Worm (Caenorhabditis elegans) whole organism, L4 larva: ENCODE data around the gene F21D5.6.
A peak's percentile ranks its signal among the peaks of the same experiment; 100 is the strongest.

Experiments used
- D1046.2 ChIP-seq: fragments of 200-800 bp; sonication (Bioruptor generic); IDR thresholded peaks from 2 replicates; pipeline ENCODE4 v1.3.6; 2022; ENCODE audit warnings: missing genetic modification characterization, missing compliant biosample characterization
- F44E2.7 ChIP-seq: fragments of 200-800 bp; sonication (Bioruptor generic); IDR thresholded peaks from 2 replicates; pipeline ENCODE4 v2.1.2; 2022; ENCODE audit warnings: missing genetic modification characterization, missing compliant biosample characterization
- R02D3.7 ChIP-seq: fragments of 150-350 bp; sonication (generic microtip); optimal IDR thresholded peaks from 3 replicates; lab custom pipeline; 2014; ENCODE audit warnings: missing biosample characterization, missing genetic modification characterization
- T20F7.1 ChIP-seq: fragments of 200-800 bp; sonication (Bioruptor generic); optimal IDR thresholded peaks from 2 replicates; lab custom pipeline; 2018; ENCODE audit warnings: mild to moderate bottlenecking, missing genetic modification characterization, missing compliant biosample characterization
- T26A8.4 ChIP-seq: fragments of 200-800 bp; sonication (Bioruptor generic); IDR thresholded peaks from 2 replicates; pipeline ENCODE4 v1.3.6; 2022; ENCODE audit warnings: missing genetic modification characterization, missing compliant biosample characterization
- Y5F2A.4 ChIP-seq: fragments of 200-800 bp; sonication (Bioruptor generic); optimal IDR thresholded peaks from 2 replicates; lab custom pipeline; 2018; ENCODE audit warnings: mild to moderate bottlenecking, missing genetic modification characterization, missing compliant biosample characterization
- aha-1 ChIP-seq: fragments of 150-350 bp; peaks from one replicate; lab custom pipeline; 2014; ENCODE audit warnings: missing biosample characterization, missing genetic modification characterization
- aly-2 ChIP-seq: sonication (generic microtip); optimal IDR thresholded peaks from 2 replicates; lab custom pipeline; 2018; ENCODE audit warnings: missing biosample characterization, missing genetic modification characterization
- arid-1 ChIP-seq: fragments of 200-800 bp; sonication (Bioruptor generic); conservative IDR thresholded peaks from 2 replicates; pipeline ENCODE4 v1.3.6; 2022; ENCODE audit warnings: missing genetic modification reagents, missing genetic modification characterization, missing compliant biosample characterization
- ceh-20 ChIP-seq: fragments of 200-800 bp; sonication (Bioruptor generic); IDR thresholded peaks from 2 replicates; pipeline ENCODE4 v1.3.6; 2022; ENCODE audit warnings: missing genetic modification reagents, missing genetic modification characterization, missing compliant biosample characterization
- ceh-28 ChIP-seq: fragments of 150-350 bp; optimal IDR thresholded peaks from 2 replicates; lab custom pipeline; 2014; ENCODE audit warnings: missing biosample characterization, missing genetic modification reagents, missing genetic modification characterization
- ceh-32 ChIP-seq: sonication (generic microtip); optimal IDR thresholded peaks from 2 replicates; lab custom pipeline; 2016; ENCODE audit warnings: mild to moderate bottlenecking, missing genetic modification characterization, missing compliant biosample characterization; ENCODE audit not compliant: poor library complexity
- ces-1 ChIP-seq: fragments of 150-350 bp; sonication (generic microtip); optimal IDR thresholded peaks from 4 replicates; lab custom pipeline; 2014; ENCODE audit warnings: missing biosample characterization, missing genetic modification reagents, missing genetic modification characterization
- cey-2 ChIP-seq: sonication (generic microtip); optimal IDR thresholded peaks from 3 replicates; lab custom pipeline; 2017; ENCODE audit warnings: missing genetic modification characterization, mild to moderate bottlenecking, missing compliant biosample characterization, antibody characterized with exemption, borderline replicate concordance; ENCODE audit not compliant: insufficient read depth
- ctbp-1 ChIP-seq: fragments of 200-800 bp; sonication (Bioruptor generic); IDR thresholded peaks from 2 replicates; pipeline ENCODE4 v1.3.6; 2022; ENCODE audit warnings: missing genetic modification reagents, missing genetic modification characterization, missing compliant biosample characterization
- daf-16 ChIP-seq, 3 experiments: sonication (generic microtip); optimal IDR thresholded peaks; 2 replicates each; lab custom pipeline; 2016 to 2017; ENCODE audit warnings: missing genetic modification characterization in 3 of 3, missing genetic modification reagents in 3 of 3, mild to moderate bottlenecking in 2 of 3, missing compliant biosample characterization in 2 of 3, missing biosample characterization in 1 of 3, moderate library complexity in 1 of 3
- dmd-9 ChIP-seq: fragments of 200-800 bp; sonication (Bioruptor generic); IDR thresholded peaks from 2 replicates; pipeline ENCODE4 v1.3.6; 2022; ENCODE audit warnings: missing genetic modification reagents, missing genetic modification characterization, missing compliant biosample characterization
- dve-1 ChIP-seq: sonication (generic microtip); optimal IDR thresholded peaks from 2 replicates; lab custom pipeline; 2017; ENCODE audit warnings: antibody characterized with exemption, mild to moderate bottlenecking, missing genetic modification characterization, missing compliant biosample characterization; ENCODE audit not compliant: insufficient read depth
- egl-43 ChIP-seq: fragments of 200-800 bp; sonication (Bioruptor generic); IDR thresholded peaks from 2 replicates; pipeline ENCODE4 v1.3.6; 2022; ENCODE audit warnings: missing genetic modification reagents, missing genetic modification characterization, missing compliant biosample characterization
- fkh-10 ChIP-seq: fragments of 150-350 bp; optimal IDR thresholded peaks from 2 replicates; lab custom pipeline; 2014; ENCODE audit warnings: missing biosample characterization, missing genetic modification reagents, missing genetic modification characterization
- hlh-11 ChIP-seq: fragments of 200-800 bp; sonication (Bioruptor generic); optimal IDR thresholded peaks from 2 replicates; lab custom pipeline; 2018; ENCODE audit warnings: mild to moderate bottlenecking, missing genetic modification characterization, missing compliant biosample characterization
- hlh-30 ChIP-seq: sonication (generic microtip); optimal IDR thresholded peaks from 2 replicates; lab custom pipeline; 2017; ENCODE audit warnings: antibody characterized with exemption, mild to moderate bottlenecking, missing genetic modification characterization, missing compliant biosample characterization; ENCODE audit not compliant: insufficient read depth
- hmg-1.1 ChIP-seq: fragments of 200-800 bp; sonication (Bioruptor generic); IDR thresholded peaks from 2 replicates; pipeline ENCODE4 v1.3.6; 2022; ENCODE audit warnings: missing genetic modification reagents, missing genetic modification characterization, missing compliant biosample characterization
- lin-1 ChIP-seq: fragments of 200-800 bp; sonication (Bioruptor generic); IDR thresholded peaks from 2 replicates; pipeline ENCODE4 v1.3.6; 2022; ENCODE audit warnings: missing genetic modification reagents, missing genetic modification characterization, missing compliant biosample characterization
- lin-13 ChIP-seq: fragments of 150-350 bp; optimal IDR thresholded peaks from 2 replicates; lab custom pipeline; 2014; ENCODE audit warnings: missing biosample characterization, missing genetic modification reagents, missing genetic modification characterization
- lin-15B ChIP-seq: fragments of 150-350 bp; sonication (generic microtip); optimal IDR thresholded peaks from 3 replicates; lab custom pipeline; 2014; ENCODE audit warnings: missing biosample characterization, missing genetic modification characterization
- lin-38 ChIP-seq: fragments of 200-800 bp; sonication (Bioruptor generic); IDR thresholded peaks from 2 replicates; pipeline ENCODE4 v1.3.6; 2022; ENCODE audit warnings: missing genetic modification reagents, missing genetic modification characterization, missing compliant biosample characterization
- lir-3 ChIP-seq: sonication (generic microtip); optimal IDR thresholded peaks from 2 replicates; lab custom pipeline; 2016; ENCODE audit warnings: mild to moderate bottlenecking, missing genetic modification characterization, missing compliant biosample characterization
- lsy-2 ChIP-seq, 2 experiments: fragments of 150-350 bp in 1 of 2; sonication (generic microtip) in 1 of 2; optimal IDR thresholded peaks; 2 replicates each; lab custom pipeline; 2014 to 2017; ENCODE audit warnings: missing biosample characterization in 2 of 2, missing genetic modification characterization in 2 of 2
- mdl-1 ChIP-seq, 2 experiments: fragments of 150-350 bp in 1 of 2; sonication (generic microtip) in 1 of 2; optimal IDR thresholded peaks; 2 replicates each; lab custom pipeline; 2014 to 2017; ENCODE audit warnings: missing biosample characterization in 2 of 2, missing genetic modification characterization in 2 of 2
- mep-1 ChIP-seq: fragments of 150-350 bp; sonication (generic microtip); optimal IDR thresholded peaks from 3 replicates; lab custom pipeline; 2014; ENCODE audit warnings: missing biosample characterization, missing genetic modification characterization
- mes-2 ChIP-seq: sonication (generic microtip); optimal IDR thresholded peaks from 2 replicates; lab custom pipeline; 2016; ENCODE audit warnings: missing genotype, mild to moderate bottlenecking, missing genetic modification characterization, missing compliant biosample characterization; ENCODE audit not compliant: poor library complexity, severe bottlenecking
- mxl-3 ChIP-seq: fragments of 200-800 bp; sonication (Bioruptor generic); optimal IDR thresholded peaks from 2 replicates; lab custom pipeline; 2018; ENCODE audit warnings: mild to moderate bottlenecking, missing genetic modification characterization, missing compliant biosample characterization
- nhr-11 ChIP-seq: fragments of 150-350 bp; optimal IDR thresholded peaks from 2 replicates; lab custom pipeline; 2014; ENCODE audit warnings: missing biosample characterization, missing genetic modification characterization
- nhr-48 ChIP-seq: sonication (generic microtip); optimal IDR thresholded peaks from 2 replicates; lab custom pipeline; 2016; ENCODE audit warnings: mild to moderate bottlenecking, missing genetic modification characterization, missing compliant biosample characterization
- nhr-6 ChIP-seq: fragments of 150-350 bp; optimal IDR thresholded peaks from 2 replicates; lab custom pipeline; 2014; ENCODE audit warnings: missing biosample characterization, missing genetic modification characterization
- rbr-2 ChIP-seq: sonication (generic microtip); optimal IDR thresholded peaks from 2 replicates; lab custom pipeline; 2016; ENCODE audit warnings: missing genotype, missing genetic modification characterization, missing compliant biosample characterization
- snpc-4 ChIP-seq: fragments of 150-350 bp; optimal IDR thresholded peaks from 2 replicates; lab custom pipeline; 2014; ENCODE audit warnings: missing biosample characterization, missing genetic modification characterization
- unc-130 ChIP-seq: sonication (generic microtip); optimal IDR thresholded peaks from 2 replicates; lab custom pipeline; 2016; ENCODE audit warnings: missing genetic modification reagents, missing genetic modification characterization, missing compliant biosample characterization
- unc-62 ChIP-seq, 3 experiments: fragments of 150-350 bp in 1 of 3; sonication (generic microtip); optimal IDR thresholded peaks in 2 of 3; peaks in 1 of 3; 1 replicate in 1 of 3; 2 replicates in 2 of 3; lab custom pipeline; 2014 to 2017; ENCODE audit warnings: missing biosample characterization in 3 of 3, missing genetic modification characterization in 3 of 3, missing genetic modification reagents in 3 of 3, missing genotype in 1 of 3
- vab-7 ChIP-seq: fragments of 200-800 bp; sonication (Bioruptor generic); IDR thresholded peaks from 2 replicates; pipeline ENCODE4 v1.3.6; 2022; ENCODE audit warnings: missing genetic modification reagents, missing genetic modification characterization, missing compliant biosample characterization
- zfp-2 ChIP-seq: sonication (generic microtip); optimal IDR thresholded peaks from 2 replicates; lab custom pipeline; 2016; ENCODE audit warnings: mild to moderate bottlenecking, missing genetic modification characterization, missing compliant biosample characterization
- zip-2 ChIP-seq: fragments of 150-350 bp; optimal IDR thresholded peaks from 2 replicates; lab custom pipeline; 2014; ENCODE audit warnings: missing biosample characterization, missing genetic modification characterization
- ztf-11 ChIP-seq: fragments of 150-350 bp; optimal IDR thresholded peaks from 2 replicates; lab custom pipeline; 2014; ENCODE audit warnings: missing biosample characterization, missing genetic modification characterization

The F21D5.6 gene

DNA sequence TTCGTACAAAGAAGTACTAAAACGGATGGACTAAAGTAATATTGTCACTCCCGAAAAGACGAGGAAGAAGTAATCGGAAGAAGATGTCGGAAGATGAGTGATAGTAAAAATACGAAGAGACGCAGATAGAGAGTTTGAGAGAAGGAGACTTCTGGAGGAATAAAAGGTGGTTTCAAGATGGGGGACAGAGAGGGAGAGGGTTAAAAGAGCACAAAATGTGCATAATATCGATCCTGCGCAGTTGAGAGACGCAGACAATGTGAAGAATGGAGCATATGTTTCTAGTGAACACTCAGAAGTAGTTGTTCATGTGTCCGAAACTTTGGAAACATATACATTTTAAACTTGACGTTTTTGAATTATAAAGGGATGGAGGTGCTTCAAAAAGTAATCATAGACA lies 21.3 kb upstream of the F21D5.6 start (continued):
- no peak for TF ChIP-seq vab-7 (GFP tag; lab: Robert Waterston, UW)
- no peak for TF ChIP-seq ces-1 (GFP tag; lab: Kevin White, UChicago)
- TF ChIP-seq aly-2: no peak
- no peak for TF ChIP-seq T26A8.4 (GFP tag; lab: Robert Waterston, UW)
- peak; percentile 30 for TF ChIP-seq hlh-30 (tag; lab: Kevin White, UChicago)
- peak; percentile 61 for TF ChIP-seq mep-1
- TF ChIP-seq hlh-11 (tag; lab: Kevin White, UChicago): no peak
- no peak for TF ChIP-seq T20F7.1
- TF ChIP-seq, all 104 proteins: peak for 9

DNA sequence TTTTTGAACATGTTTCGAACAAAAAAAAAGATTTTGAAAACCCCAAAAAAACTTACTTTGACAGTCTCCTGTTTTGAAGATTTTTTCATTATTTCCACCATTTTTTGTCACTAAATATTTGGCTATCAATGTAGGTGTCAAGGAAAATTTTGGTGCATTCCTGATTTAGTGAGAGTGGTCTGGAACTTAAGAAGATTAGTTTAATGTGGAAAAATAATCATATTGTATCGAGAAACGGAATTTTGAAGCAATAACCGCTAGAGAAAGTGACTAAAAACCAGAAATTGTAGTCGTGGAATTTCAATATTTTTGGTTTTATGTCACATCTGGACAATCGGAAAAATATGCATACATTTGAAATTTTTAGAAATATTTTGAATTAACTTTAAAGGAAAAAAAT lies 20.7 kb upstream of the F21D5.6 start, which contains the start of the genes F20C5.11 and klp-11:
F20C5.11 (minus strand) TSS at position 101 of the 400 bp plus-strand sequence.
klp-11 (minus strand) TSS at position 171 of the 400 bp plus-strand sequence.
- TF ChIP-seq hlh-30 (tag; lab: Kevin White, UChicago) (no peak), ceh-32 (tag; lab: Kevin White, UChicago) (no peak), zip-2 (tag; lab: Kevin White, UChicago) (no peak), R02D3.7 (no peak), egl-43 (GFP tag; lab: Robert Waterston, UW) (no peak), nhr-6 (tag; lab: Kevin White, UChicago) (no peak), ceh-20 (no peak), lin-15B (tag; lab: Kevin White, UChicago) (no peak), zfp-2 (no peak), fkh-10 (GFP tag; lab: Kevin White, UChicago) (no peak), mes-2 (no peak), dmd-9 (GFP tag; lab: Robert Waterston, UW) (no peak)

DNA sequence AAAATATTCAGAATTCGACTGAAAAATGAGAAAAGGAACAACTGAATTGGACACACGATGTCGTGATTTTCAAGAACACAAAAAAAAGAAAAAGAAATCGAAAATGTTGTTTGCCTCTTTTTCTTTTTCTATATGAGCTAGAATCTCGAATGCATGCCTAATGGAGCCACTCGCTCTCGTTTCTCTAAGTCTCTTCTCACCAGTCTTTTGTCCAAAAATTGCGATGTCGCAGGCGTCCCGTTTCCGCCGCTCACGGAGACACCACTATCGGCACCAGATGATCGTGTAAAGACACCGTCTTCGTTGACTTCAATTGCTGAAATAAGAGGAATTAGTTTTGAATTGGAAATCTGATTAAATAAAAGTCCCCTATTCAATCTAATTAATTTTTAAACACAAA lies 17.4 kb upstream of the F21D5.6 start:
- TF ChIP-seq hmg-1.1 (GFP tag; lab: Robert Waterston, UW): 0 out of 2 replicates have a peak, but pooled peaks have one; percentile 16
- TF ChIP-seq cey-2 (tag; lab: Kevin White, UChicago): no peak
- TF ChIP-seq ctbp-1 (GFP tag; lab: Robert Waterston, UW): peak; percentile 75
- peak; percentile 31 for TF ChIP-seq hlh-11 (tag; lab: Kevin White, UChicago)
- TF ChIP-seq D1046.2 (GFP tag; lab: Robert Waterston, UW): no peak
- TF ChIP-seq mes-2: peak; percentile 49
- TF ChIP-seq mep-1: peak; percentile 40
- TF ChIP-seq arid-1 (GFP tag; lab: Robert Waterston, UW): no peak
- peak in 1 of 2 experiments; percentile 52 for TF ChIP-seq lsy-2 (tag; optimal IDR thresholded peaks at IDR 0.05; lab: Kevin White, UChicago)
- TF ChIP-seq hlh-30 (tag; lab: Kevin White, UChicago): peak; percentile 34
- no peak for TF ChIP-seq daf-16 (GFP tag; optimal IDR thresholded peaks at IDR 0.05; lab: Kevin White, UChicago)
- TF ChIP-seq daf-16 (tag; optimal IDR thresholded peaks at IDR 0.05; lab: Kevin White, UChicago): no peak
- no peak for TF ChIP-seq aha-1 (tag; lab: Kevin White, UChicago)
- TF ChIP-seq fkh-10 (GFP tag; lab: Kevin White, UChicago): peak; percentile 34
- no peak for TF ChIP-seq Y5F2A.4
- TF ChIP-seq rbr-2 (tag; lab: Kevin White, UChicago): peak; percentile 42
- no peak for TF ChIP-seq lir-3 (tag; lab: Kevin White, UChicago)
- TF ChIP-seq, all 104 proteins: peak for 9

DNA sequence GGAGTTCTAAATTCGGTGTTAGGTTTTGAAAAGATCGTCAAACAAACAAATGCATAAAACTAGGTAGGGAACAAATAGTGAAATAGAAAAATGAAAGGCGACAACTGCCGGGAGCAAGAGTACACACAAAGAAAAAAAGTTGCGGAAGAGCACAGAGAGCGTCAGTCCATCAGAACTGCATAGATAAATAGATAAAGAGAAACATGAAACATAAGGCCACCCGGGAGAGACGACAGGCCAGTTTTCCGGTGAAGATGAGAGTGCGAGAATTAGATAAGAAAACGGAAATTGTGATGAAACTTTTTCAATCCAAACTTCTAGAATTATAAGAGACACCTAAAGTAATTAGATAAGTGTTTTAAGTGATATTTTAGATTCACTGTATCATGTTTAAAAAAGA lies 16.5 kb upstream of the F21D5.6 start:
- no peak for TF ChIP-seq F44E2.7 (GFP tag; lab: Robert Waterston, UW)
- no peak for TF ChIP-seq lin-15B (tag; lab: Kevin White, UChicago)
- TF ChIP-seq lin-38: no peak
- no peak for TF ChIP-seq mxl-3 (GFP tag; lab: Kevin White, UChicago)
- no peak for TF ChIP-seq unc-130
- peak; percentile 59 for TF ChIP-seq dve-1 (tag; lab: Kevin White, UChicago)
- TF ChIP-seq nhr-48 (tag; lab: Kevin White, UChicago): no peak
- no peak for TF ChIP-seq T20F7.1
- TF ChIP-seq nhr-11 (tag; lab: Kevin White, UChicago): peak; percentile 7
- TF ChIP-seq unc-62 (GFP tag; optimal IDR thresholded peaks at IDR 0.05 in 1 of 2; lab: Kevin White, UChicago): peak in 1 of 2 experiments; percentile 74
- TF ChIP-seq unc-62 (tag; optimal IDR thresholded peaks at IDR 0.05; lab: Kevin White, UChicago): no peak
- TF ChIP-seq mdl-1 (tag; optimal IDR thresholded peaks at IDR 0.05; lab: Kevin White, UChicago): peak in 1 of 2 experiments; percentile 14
- TF ChIP-seq ztf-11 (tag; lab: Kevin White, UChicago): no peak
- TF ChIP-seq snpc-4: no peak
- no peak for TF ChIP-seq lin-13
- TF ChIP-seq lin-1 (GFP tag; lab: Robert Waterston, UW): peak; percentile 71; the same call in 1 of the 2 replicates
- TF ChIP-seq ceh-28: no peak
- no peak for TF ChIP-seq daf-16 (GFP tag; optimal IDR thresholded peaks at IDR 0.05; lab: Kevin White, UChicago)
- TF ChIP-seq daf-16 (tag; optimal IDR thresholded peaks at IDR 0.05; lab: Kevin White, UChicago): peak; percentile 72
